Worm (Caenorhabditis elegans): ENCODE data around the gene puf-11.

The puf-11 gene

ce11 chrIV:6403399-6403798 is 18.0 kb upstream of the puf-11 start:
- TF ChIP-seq nhr-23 (tag; optimal IDR thresholded peaks at IDR 0.05) (no peak), alr-1 (tag; optimal IDR thresholded peaks at IDR 0.05) (no peak), nhr-11 (tag; optimal IDR thresholded peaks at IDR 0.05) (no peak)

ce11 chrIV:6404871-6405270 is 16.5 kb upstream of the puf-11 start, which contains the start of gene srv-13:
TSS of gene srv-13 (plus strand) at chrIV:6405171.
- TF ChIP-seq mab-5 (tag; optimal IDR thresholded peaks at IDR 0.05) (no peak), ceh-82 (tag; optimal IDR thresholded peaks at IDR 0.05) (no peak), snpc-4 (tag; optimal IDR thresholded peaks at IDR 0.05) (no peak), nhr-12 (tag; optimal IDR thresholded peaks at IDR 0.05) (no peak), ztf-4 (tag; optimal IDR thresholded peaks at IDR 0.05) (no peak), ztf-1 (GFP tag; conservative IDR thresholded peaks at IDR 0.05) (no peak), egl-27 (tag; optimal IDR thresholded peaks at IDR 0.05) (no peak), blmp-1 (tag; optimal IDR thresholded peaks at IDR 0.05; ENCODE audit: insufficient read depth) (no peak), lsy-2 (tag; optimal IDR thresholded peaks at IDR 0.05) (no peak), nhr-6 (tag; optimal IDR thresholded peaks at IDR 0.05) (no peak), peb-1 (tag; optimal IDR thresholded peaks at IDR 0.05) (no peak), Y55F3AM.14 (GFP tag; optimal IDR thresholded peaks at IDR 0.05) (no peak), dmd-4 (tag; optimal IDR thresholded peaks at IDR 0.05) (no peak), elt-1 (tag; optimal IDR thresholded peaks at IDR 0.05) (no peak), nhr-237 (tag; optimal IDR thresholded peaks at IDR 0.05) (no peak)

- TF ChIP-seq unc-62 (GFP tag; optimal IDR thresholded peaks at IDR 0.05) (no peak), ama-1 (optimal IDR thresholded peaks at IDR 0.05) (no peak), F13H6.1 (tag; optimal IDR thresholded peaks at IDR 0.05) (no peak), nhr-129 (tag; optimal IDR thresholded peaks at IDR 0.05) (no peak), nhr-6 (tag; optimal IDR thresholded peaks at IDR 0.05) (no peak), lin-11 (tag; optimal IDR thresholded peaks at IDR 0.05) (no peak), Y55F3AM.14 (GFP tag; optimal IDR thresholded peaks at IDR 0.05) (no peak)
Measured at ce11 chrIV:6413482-6413881, 7.9 kb upstream of the puf-11 start, which contains the start of gene nlp-71. TSS of gene nlp-71 (minus strand) at chrIV:6413582.

- TF ChIP-seq lsy-2 (tag; optimal IDR thresholded peaks at IDR 0.05) (no peak), crh-2 (tag; optimal IDR thresholded peaks at IDR 0.05) (peak; percentile 61), C34F6.9 (tag; optimal IDR thresholded peaks at IDR 0.05) (peak; percentile 60), nhr-129 (tag; optimal IDR thresholded peaks at IDR 0.05) (peak; percentile 73), snpc-4 (tag; optimal IDR thresholded peaks at IDR 0.05) (peak; percentile 11), nhr-12 (tag; optimal IDR thresholded peaks at IDR 0.05) (no peak), alr-1 (tag; optimal IDR thresholded peaks at IDR 0.05) (no peak), F13H6.1 (tag; optimal IDR thresholded peaks at IDR 0.05) (peak; percentile 2), nhr-21 (tag; optimal IDR thresholded peaks at IDR 0.05) (peak; percentile 39), sma-3 (GFP tag; optimal IDR thresholded peaks at IDR 0.05) (peak; percentile 29), mbf-1 (tag; optimal IDR thresholded peaks at IDR 0.05) (no peak), gmeb-1 (tag; optimal IDR thresholded peaks at IDR 0.05) (peak; percentile 96), lin-11 (tag; optimal IDR thresholded peaks at IDR 0.05) (peak; percentile 1), unc-55 (GFP tag; optimal IDR thresholded peaks at IDR 0.05) (peak; percentile 83), ZK546.5 (tag; optimal IDR thresholded peaks at IDR 0.05) (peak; percentile 14), nhr-11 (tag; optimal IDR thresholded peaks at IDR 0.05) (no peak), skn-1 (tag; optimal IDR thresholded peaks at IDR 0.05) (no peak), R02D3.7 (tag; optimal IDR thresholded peaks at IDR 0.05) (peak; percentile 99), ztf-11 (tag; optimal IDR thresholded peaks at IDR 0.05) (no peak), sma-9 (GFP tag; optimal IDR thresholded peaks at IDR 0.05) (peak; percentile 69), sma-9 (tag; optimal IDR thresholded peaks at IDR 0.05) (no peak), nhr-6 (tag; optimal IDR thresholded peaks at IDR 0.05) (peak; percentile 37)
Measured at ce11 chrIV:6415149-6415548, 6.2 kb upstream of the puf-11 start, which contains the start of gene exos-2. TSS of gene exos-2 (plus strand) at chrIV:6415478.

ce11 chrIV:6416553-6416952 is 4.8 kb upstream of the puf-11 start, which contains the start of gene Y73B6BL.22:
TSS of gene Y73B6BL.22 (minus strand) at chrIV:6416653.
- TF ChIP-seq nhr-6 (tag; optimal IDR thresholded peaks at IDR 0.05) (no peak), ztf-1 (GFP tag; conservative IDR thresholded peaks at IDR 0.05) (no peak), Y55F3AM.14 (GFP tag; optimal IDR thresholded peaks at IDR 0.05) (no peak), nhr-77 (tag; optimal IDR thresholded peaks at IDR 0.05) (no peak), nhr-23 (tag; optimal IDR thresholded peaks at IDR 0.05) (no peak), nhr-25 (tag; optimal IDR thresholded peaks at IDR 0.05) (no peak), mdl-1 (tag; optimal IDR thresholded peaks at IDR 0.05) (no peak), lin-13 (GFP tag; optimal IDR thresholded peaks at IDR 0.05) (no peak), sem-4 (tag; optimal IDR thresholded peaks at IDR 0.05) (no peak), elt-1 (tag; optimal IDR thresholded peaks at IDR 0.05) (no peak), ama-1 (optimal IDR thresholded peaks at IDR 0.05) (no peak), snpc-4 (tag; optimal IDR thresholded peaks at IDR 0.05) (no peak), mab-5 (tag; optimal IDR thresholded peaks at IDR 0.05) (no peak)

Data from whole organism, L2 larva.